In the genomic region with DNA sequence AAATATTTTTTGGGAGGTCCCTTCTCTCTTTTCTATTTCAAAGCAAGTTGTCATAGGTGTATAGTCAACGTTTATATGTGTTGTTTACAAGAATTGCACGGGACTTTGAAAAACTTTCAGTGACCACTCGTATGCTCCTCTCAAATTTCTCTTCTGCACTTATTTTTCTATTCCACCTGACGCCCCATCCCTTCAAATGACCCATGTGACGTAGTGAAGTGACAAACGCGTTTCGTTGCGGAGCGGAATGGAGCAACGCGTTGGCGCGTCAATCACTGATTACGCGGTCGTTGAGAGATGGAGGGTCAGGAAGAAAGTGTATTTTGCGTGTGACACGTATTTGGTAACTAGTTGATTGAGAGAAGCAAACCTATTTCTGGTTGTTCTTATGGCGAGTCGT, we compare ENCODE assay signal across 4 worm cellular contexts.
TF ChIP-seq lines count a peak whose summit lies in the region.

No protein-coding gene starts in this region.

TF ChIP-seq in whole organism, L3 larva, 47 proteins besides CTCF, POLR2A, EP300 and RAD21:
- TF ChIP-seq nfya-1 (tag; optimal IDR thresholded peaks at IDR 0.05; lab: Kevin White, UChicago; ENCODE audit: insufficient read depth) (peak; percentile 43), skn-1 (tag; optimal IDR thresholded peaks at IDR 0.05; lab: Kevin White, UChicago) (no peak)
TF ChIP-seq in whole organism, L3 larva: peak in this region for 1.

TF ChIP-seq in whole organism, L4 larva, 104 proteins besides CTCF, POLR2A, EP300 and RAD21:
- 0 out of 2 replicates have a peak, but pooled peaks have one; percentile 25 for TF ChIP-seq T26A8.4 (GFP tag; IDR thresholded peaks at IDR 0.05; lab: Robert Waterston, UW)
- TF ChIP-seq hif-1 (tag; optimal IDR thresholded peaks at IDR 0.05; lab: Kevin White, UChicago), result peak in 1 of 2 experiments; percentile 76
- peak in 1 of 2 experiments; percentile 4 for TF ChIP-seq unc-62 (GFP tag; optimal IDR thresholded peaks at IDR 0.05 in 1 of 2; lab: Kevin White, UChicago)
- no peak for TF ChIP-seq unc-62 (tag; optimal IDR thresholded peaks at IDR 0.05; lab: Kevin White, UChicago)
- no peak for TF ChIP-seq nhr-41 (GFP tag; IDR thresholded peaks at IDR 0.05; lab: Robert Waterston, UW)
- TF ChIP-seq mdl-1 (tag; optimal IDR thresholded peaks at IDR 0.05; lab: Kevin White, UChicago), result peak in 1 of 2 experiments; percentile 9
- TF ChIP-seq hlh-11 (tag; optimal IDR thresholded peaks at IDR 0.05; lab: Kevin White, UChicago), result peak; percentile 87
- no peak for TF ChIP-seq F49E8.2 (tag; optimal IDR thresholded peaks at IDR 0.05; lab: Kevin White, UChicago; ENCODE audit: borderline replicate concordance)
- TF ChIP-seq hlh-30 (tag; optimal IDR thresholded peaks at IDR 0.05; lab: Kevin White, UChicago; ENCODE audit: insufficient read depth), result peak; percentile 73
- peak in 1 of 2 experiments; percentile 62 for TF ChIP-seq daf-16 (GFP tag; optimal IDR thresholded peaks at IDR 0.05; lab: Kevin White, UChicago)
- TF ChIP-seq daf-16 (tag; optimal IDR thresholded peaks at IDR 0.05; lab: Kevin White, UChicago), result peak; percentile 35

TF ChIP-seq in whole organism, late embryonic, 69 proteins besides CTCF, POLR2A, EP300 and RAD21:
- TF ChIP-seq che-1 (tag; optimal IDR thresholded peaks at IDR 0.05; lab: Kevin White, UChicago) (no peak), unc-55 (GFP tag; optimal IDR thresholded peaks at IDR 0.05; lab: Kevin White, UChicago) (peak; percentile 68)

TF ChIP-seq in whole organism, mixed stage, embryonic, 35 proteins besides CTCF, POLR2A, EP300 and RAD21:
- TF ChIP-seq nhr-2 (tag; optimal IDR thresholded peaks at IDR 0.05; lab: Kevin White, UChicago), result no peak
- peak; percentile 39 for TF ChIP-seq hlh-1 (tag; optimal IDR thresholded peaks at IDR 0.05; lab: Kevin White, UChicago)
TF ChIP-seq in whole organism, mixed stage, embryonic: peak in this region for 1.
